Worm (Caenorhabditis elegans): ENCODE results near the gene ZC239.15.

The ZC239.15 gene

DNA sequence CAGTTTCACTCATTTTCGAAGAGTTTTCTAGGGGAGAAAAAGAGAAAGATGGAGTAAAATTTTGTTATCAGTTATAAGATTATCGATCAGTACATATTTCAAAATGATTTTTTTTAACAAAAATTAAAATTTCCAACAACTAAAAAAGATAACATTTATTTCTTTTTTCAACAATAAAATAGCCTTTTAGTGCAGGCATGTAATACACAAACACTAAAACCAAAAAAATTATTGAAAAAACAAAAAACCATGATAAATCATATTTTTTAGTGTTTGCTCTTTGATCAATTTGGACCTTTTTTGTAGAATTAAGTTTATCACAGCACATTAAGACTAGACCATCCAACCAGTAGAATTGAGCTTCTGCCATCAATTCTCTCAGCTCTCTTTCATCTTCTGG lies at the start of gene ZC239.15:
TSS of gene ZC239.15 (minus strand) at position 101 of the 400 bp plus-strand sequence.
- no peak for TF ChIP-seq unc-62 (GFP tag; optimal IDR thresholded peaks at IDR 0.05)

DNA sequence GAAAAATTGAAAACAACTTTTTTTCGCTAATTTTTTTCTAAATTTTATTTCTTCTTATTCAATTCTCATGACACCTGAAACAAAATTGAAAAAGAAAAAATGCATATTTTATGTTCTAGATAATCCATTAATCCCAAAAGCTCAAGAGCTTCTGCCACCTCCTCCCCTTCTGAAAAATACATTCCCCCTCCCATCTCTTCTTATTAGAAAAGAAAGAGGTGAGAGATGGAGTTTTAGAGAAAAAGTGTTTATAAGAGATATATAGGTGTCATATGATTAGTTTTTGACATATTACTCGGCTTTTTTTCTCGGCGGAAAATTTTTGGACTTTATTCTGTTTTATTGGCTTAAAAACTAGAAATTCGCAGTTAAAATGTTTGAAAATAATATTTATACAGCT lies 46.1 kb upstream of the ZC239.15 start:
- no peak for TF ChIP-seq unc-62 (GFP tag; optimal IDR thresholded peaks at IDR 0.05)

DNA sequence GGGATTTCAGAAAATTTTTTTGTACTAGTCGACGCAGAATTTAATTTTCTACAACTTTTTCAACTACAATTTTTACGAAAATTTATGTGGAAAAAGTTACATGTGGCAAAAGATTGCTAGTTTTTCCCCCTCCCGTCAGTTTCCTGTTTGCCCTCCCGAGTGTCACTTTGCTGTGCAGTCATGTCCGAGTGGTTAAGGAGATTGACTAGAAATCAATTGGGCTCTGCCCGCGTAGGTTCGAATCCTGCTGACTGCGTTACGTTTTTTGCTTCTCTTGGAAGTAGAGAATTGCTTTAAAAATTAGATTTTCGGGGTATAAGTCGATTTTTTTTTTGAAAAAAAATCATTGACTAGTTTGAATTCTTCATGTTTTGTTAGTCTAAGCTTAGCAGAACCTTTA lies 43.3 kb upstream of the ZC239.15 start:
- TF ChIP-seq unc-62 (GFP tag; optimal IDR thresholded peaks at IDR 0.05) = no peak

DNA sequence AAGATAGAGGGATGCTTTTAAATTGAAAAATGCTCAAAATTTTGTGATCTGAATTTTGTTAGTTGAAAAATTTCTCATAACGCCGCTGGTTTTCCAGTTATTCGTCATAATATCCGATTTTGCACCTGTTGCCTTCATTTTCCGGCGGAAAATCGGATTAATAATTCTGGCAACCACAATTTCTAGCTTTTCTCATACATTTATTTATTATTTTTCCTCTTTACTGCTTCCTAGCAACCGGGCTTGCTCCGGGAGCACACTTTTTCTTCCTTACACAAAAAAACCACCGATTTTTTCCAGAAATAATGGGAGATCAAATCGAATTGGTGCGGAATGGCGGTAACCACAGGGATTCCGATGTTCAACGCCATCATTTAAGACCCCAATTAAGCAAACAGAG lies 42.8 kb upstream of the ZC239.15 start, which contains the start of gene F02E11.7:
TSS of gene F02E11.7 (plus strand) at position 301 of the 400 bp plus-strand sequence.
- TF ChIP-seq unc-62 (GFP tag; optimal IDR thresholded peaks at IDR 0.05) = no peak

DNA sequence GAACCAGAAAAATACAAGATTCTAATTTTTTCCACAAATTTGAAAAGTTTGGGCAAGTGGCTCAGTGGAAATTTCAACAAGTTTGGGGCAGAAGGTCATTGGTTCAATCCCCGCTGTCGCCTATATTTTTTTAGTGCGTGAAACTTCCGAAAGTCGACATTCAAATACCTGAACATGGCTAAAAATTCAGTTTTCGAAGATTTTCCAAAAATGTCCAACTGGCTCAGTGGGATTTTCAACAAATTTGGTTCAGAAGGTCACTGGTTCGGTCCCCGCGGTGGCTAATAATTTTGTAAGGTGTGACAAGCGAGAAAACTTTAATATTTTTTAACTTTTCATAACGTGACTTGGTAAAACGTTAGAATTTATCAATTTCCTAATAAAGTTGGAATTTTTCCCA lies 40.2 kb upstream of the ZC239.15 start:
- TF ChIP-seq unc-62 (GFP tag; optimal IDR thresholded peaks at IDR 0.05) = no peak

DNA sequence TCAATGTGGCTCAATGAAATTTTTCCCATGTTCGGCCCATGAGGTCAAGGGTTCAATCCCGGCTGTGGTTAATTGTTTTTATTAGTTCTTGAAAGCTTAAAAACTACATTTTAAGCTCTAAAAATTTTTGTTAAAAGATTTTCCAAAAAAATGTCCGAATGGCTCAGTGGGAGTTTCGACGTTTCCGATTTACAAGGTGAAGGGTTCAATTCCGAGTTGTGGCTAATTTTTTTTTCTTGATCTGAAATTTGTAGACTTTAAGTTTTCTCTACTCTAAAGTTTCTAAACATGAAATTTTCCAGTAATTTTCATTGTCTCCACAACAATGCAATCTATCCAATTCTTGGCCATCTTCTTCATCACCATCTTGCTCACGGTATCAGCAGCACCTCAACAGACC lies 38.0 kb upstream of the ZC239.15 start, which contains the start of gene F02E11.2:
TSS of gene F02E11.2 (plus strand) at position 301 of the 400 bp plus-strand sequence.
- no peak for TF ChIP-seq unc-62 (GFP tag; optimal IDR thresholded peaks at IDR 0.05)

DNA sequence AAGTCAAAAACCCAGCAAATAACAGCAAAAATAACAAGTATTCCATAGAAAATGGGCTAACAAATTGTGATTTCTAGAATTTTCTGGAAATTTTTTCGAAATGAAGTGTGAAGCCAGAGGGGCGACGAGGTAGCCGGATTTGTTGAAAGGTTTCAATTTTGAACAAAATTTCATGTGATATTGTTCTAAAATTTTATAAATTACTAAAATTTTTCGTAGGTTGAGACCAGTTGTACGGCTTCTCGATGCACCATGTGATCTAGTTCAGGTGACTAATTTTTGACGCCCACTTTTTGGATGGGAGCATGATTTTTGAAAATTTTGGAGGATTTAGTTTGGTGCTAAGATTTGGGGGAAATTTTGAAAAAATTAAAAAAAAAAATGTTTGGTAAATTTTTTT lies 34.7 kb upstream of the ZC239.15 start, which contains the start of gene gcy-19:
TSS of gene gcy-19 (minus strand) at position 101 of the 400 bp plus-strand sequence.
- TF ChIP-seq unc-62 (GFP tag; optimal IDR thresholded peaks at IDR 0.05) = no peak

DNA sequence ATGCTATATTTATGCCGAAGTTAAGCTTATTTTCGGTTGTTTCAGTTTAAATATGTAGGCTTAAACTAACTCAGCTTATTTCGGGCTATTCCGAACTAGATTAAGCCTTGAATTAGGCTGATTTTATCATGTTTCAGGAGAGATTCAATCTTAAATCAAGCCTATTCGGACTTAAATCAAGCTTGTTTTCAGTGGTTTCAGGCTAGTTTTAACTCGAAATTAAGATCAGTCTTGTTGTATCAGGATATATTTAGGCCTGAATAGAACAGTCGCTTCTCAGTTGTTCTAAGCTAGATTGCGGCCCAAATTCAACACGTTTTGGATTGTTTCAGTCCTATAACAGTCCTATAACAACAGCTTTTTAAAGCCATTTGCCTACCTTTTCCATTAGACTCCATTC lies 27.3 kb upstream of the ZC239.15 start:
- no peak for TF ChIP-seq unc-62 (GFP tag; optimal IDR thresholded peaks at IDR 0.05)

DNA sequence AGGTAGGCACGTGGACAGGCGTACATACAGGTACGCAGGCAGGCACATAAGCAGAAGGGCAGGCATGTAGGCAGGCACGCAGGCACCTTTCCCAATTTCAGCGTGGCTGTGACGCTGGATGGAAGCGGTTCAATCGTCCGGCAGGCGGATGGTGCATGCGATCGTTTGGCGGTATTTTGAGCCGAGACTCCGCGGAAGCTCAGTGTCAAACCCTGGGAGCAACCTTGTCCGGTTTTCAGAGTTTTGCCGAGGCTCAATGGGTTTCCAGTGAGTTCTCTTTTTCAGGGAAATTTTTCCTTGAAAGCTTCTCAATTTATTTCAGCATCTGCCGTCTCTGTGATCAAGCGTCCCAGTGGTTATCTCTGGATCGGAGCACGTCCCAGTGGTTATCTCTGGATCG lies 25.7 kb upstream of the ZC239.15 start:
- no peak for TF ChIP-seq unc-62 (GFP tag; optimal IDR thresholded peaks at IDR 0.05)

DNA sequence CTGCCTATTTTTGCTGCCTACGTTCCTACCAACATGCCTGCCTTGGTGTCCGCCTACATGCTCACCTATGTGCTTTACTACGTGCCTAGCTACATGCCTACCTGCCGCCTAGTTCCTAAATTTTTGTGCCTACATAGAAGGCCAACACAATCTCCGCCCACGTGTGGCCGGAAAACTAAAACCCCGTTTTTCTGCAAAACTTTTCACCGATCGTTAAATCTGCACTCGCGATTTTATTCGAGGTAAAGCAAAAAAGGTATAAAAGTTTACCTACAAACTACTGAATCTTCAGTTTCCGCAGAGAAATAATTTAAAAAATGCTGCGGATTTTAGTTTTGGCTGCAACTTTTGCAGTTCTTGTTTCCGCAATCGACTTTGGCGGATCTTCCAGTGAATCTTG lies 24.9 kb upstream of the ZC239.15 start, which contains the start of gene clec-124:
TSS of gene clec-124 (plus strand) at position 301 of the 400 bp plus-strand sequence.
- TF ChIP-seq unc-62 (GFP tag; optimal IDR thresholded peaks at IDR 0.05) = no peak

DNA sequence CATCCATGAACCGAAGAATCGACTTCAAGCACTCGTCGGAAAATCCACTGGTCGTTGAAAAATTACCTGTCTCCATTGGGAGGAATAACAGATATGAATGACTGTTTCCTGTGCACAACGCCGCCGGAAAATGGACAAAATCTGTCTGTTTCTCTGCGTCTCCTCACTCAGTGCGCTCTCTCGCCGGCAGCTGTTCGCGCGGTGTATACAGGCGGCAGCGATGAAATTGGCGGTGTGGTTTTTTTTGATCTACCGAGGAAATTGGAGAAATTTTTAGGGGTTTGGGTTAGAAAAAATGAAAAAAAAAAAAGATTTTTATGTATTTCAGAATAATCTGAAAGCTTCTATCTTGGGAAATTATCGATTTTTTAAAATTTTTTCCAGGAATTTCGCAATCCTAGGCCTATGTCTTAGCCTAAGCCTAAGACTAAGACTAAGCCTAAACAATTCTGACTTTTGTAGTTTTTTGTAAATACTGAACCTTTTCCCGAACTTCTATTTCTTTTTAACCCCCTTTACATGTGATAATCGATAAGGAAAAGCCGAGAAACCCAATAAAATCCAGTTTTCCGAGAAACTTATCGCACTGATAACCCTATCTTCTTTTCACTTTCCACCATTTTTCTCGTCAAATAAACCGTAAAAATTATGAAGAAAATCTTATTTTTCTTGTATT lies 23.6 kb upstream of the ZC239.15 start, which contains the start of the genes fbxc-50 and C17F4.2:
TSS of gene fbxc-50 (minus strand) at position 81 of the 676 bp plus-strand sequence.
TSS of gene C17F4.2 (plus strand) at position 626 of the 676 bp plus-strand sequence.
- no peak for TF ChIP-seq unc-62 (GFP tag; optimal IDR thresholded peaks at IDR 0.05)

DNA sequence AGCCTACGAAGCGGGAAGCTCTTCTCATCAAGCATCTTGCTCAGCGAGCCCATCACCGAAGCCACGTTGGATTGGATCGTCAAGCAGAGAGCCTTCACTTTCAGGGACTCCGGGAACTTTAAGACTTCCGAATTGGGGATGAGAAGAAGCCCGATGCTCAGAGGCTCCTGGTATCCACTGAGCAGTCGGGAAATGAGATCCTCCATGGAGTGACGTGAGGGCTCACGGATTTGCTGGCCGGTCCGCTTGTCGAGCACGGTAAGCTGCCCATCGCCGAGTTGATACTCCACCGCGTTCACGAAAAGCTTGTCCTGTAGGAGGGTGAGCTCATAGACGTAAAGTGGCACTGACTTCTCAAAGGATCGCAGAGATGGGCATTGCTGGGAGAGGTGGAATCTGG lies 23.0 kb upstream of the ZC239.15 start:
- TF ChIP-seq unc-62 (GFP tag; optimal IDR thresholded peaks at IDR 0.05) = no peak

DNA sequence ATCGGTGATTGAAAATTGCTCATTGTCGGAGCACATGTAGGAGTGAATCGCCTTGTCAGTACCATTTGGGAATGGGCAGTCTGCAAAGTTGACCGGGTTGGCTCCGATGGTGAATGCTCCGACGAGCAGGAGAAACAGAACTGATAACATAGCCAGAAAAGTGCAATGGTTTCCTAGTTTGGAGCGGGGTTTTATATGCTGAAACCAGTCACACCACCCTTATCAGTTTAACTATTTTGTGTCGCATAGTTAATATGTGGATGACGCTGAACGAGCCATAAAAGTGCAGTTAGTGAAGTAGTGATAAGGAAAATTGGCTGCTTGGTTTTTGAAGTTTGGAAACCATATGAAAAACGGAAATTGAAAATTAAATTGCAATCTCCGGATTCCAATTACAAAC lies 21.3 kb upstream of the ZC239.15 start, which contains the start of gene C17F4.7:
TSS of gene C17F4.7 (minus strand) at position 180 of the 400 bp plus-strand sequence.
- TF ChIP-seq unc-62 (GFP tag; optimal IDR thresholded peaks at IDR 0.05) = no peak

DNA sequence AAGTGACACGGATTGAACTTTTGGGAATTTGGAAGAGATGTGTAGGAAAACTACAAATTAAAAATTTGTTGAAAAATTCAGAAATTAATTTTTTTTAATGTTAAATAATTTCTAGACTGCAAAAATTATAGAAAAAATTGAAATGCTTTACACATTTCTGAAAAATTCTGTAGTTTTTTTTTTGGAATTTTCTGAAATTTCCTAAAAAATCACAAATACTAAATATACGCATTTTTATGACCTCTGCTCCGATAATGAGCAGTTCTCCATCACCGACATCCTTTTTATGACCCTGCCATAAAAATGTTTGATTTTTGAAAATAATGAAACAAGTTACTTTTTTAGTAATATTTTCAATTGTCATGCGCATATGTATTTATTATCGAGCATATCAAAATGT lies 20.2 kb upstream of the ZC239.15 start:
- no peak for TF ChIP-seq unc-62 (GFP tag; optimal IDR thresholded peaks at IDR 0.05)

DNA sequence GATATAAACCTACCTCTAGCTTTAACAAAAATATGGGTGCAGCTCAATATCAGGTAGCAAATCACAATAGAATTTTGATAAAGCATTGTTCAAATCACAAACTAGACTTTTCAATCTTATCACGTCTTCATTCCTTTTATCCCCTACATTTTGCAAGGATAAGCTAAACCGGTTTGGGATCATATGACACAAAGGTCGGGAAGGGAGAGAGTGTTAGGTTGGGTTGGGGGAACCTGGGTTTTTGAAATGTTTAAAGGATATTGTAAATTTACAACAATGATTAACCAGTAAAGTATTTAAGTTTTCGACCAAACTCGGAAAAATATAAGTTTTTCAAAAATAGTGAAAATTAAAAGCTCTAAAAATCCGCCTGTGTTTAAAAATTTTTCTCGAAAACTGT lies 19.5 kb upstream of the ZC239.15 start, which contains the start of gene C17F4.12:
TSS of gene C17F4.12 (minus strand) at position 101 of the 400 bp plus-strand sequence.
- TF ChIP-seq unc-62 (GFP tag; optimal IDR thresholded peaks at IDR 0.05) = no peak

DNA sequence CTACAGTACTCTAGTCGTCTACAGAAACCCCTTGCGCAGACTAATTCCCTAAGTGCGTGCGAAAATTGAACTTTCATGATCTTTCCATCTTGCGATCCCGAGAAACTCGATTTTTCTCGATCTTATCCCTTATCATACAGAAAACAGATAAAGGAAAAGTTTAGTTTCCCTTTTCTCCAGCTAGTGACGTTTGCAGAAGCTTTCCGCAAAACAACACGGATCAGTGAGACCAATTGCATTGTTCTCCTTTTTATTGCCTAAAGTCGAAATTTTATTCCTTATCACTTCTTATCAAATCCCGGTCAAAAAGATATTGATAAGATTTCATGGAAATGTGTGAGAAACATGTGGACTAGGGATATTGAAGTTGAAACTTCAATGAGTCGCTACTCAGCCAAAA lies 17.3 kb upstream of the ZC239.15 start:
- TF ChIP-seq unc-62 (GFP tag; optimal IDR thresholded peaks at IDR 0.05) = no peak

DNA sequence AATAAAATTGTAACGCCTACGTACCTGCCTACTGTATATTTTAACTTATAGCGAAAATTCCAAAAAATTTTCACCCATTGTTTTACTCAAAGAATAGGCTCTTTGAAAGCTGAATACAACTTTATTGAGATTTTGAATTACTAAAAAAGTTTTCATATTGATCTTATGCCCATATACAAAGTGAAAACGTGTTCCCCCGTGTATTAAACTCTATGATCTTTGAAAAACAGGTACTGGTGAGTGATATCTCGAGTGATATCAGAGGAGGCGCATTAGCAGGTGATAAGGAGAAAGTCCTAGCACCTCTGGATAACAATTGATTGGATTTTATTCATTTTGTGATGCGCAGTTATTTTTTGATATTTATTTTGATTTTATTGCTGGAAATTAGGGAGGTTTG lies 15.7 kb upstream of the ZC239.15 start, which contains the start of gene C17F4.3:
TSS of gene C17F4.3 (plus strand) at position 301 of the 400 bp plus-strand sequence.
- no peak for TF ChIP-seq unc-62 (GFP tag; optimal IDR thresholded peaks at IDR 0.05)

Data from whole organism, dauer.